Worm (Caenorhabditis elegans) whole organism, late embryonic: ENCODE results near the gene dpf-2.
A peak's percentile ranks its signal among the peaks of the same experiment; 100 is the strongest.

ENCODE experiments used
- ceh-22 ChIP-seq: sonication (generic microtip); optimal IDR thresholded peaks from 2 replicates; lab custom pipeline; 2017; ENCODE audit warnings: missing biosample characterization, missing genetic modification characterization
- pat-9 ChIP-seq: fragments of 200-800 bp; sonication (Bioruptor generic); optimal IDR thresholded peaks from 2 replicates; lab custom pipeline; 2018; ENCODE audit warnings: mild to moderate bottlenecking, missing genetic modification characterization, moderate library complexity, missing compliant biosample characterization
- sdc-2 ChIP-seq: sonication (generic microtip); optimal IDR thresholded peaks from 2 replicates; lab custom pipeline; 2016; ENCODE audit warnings: missing genotype, missing genetic modification characterization, missing compliant biosample characterization
- tbx-2 ChIP-seq: sonication (generic microtip); optimal IDR thresholded peaks from 2 replicates; lab custom pipeline; 2016; ENCODE audit warnings: missing genetic modification characterization, missing compliant biosample characterization

DNA sequence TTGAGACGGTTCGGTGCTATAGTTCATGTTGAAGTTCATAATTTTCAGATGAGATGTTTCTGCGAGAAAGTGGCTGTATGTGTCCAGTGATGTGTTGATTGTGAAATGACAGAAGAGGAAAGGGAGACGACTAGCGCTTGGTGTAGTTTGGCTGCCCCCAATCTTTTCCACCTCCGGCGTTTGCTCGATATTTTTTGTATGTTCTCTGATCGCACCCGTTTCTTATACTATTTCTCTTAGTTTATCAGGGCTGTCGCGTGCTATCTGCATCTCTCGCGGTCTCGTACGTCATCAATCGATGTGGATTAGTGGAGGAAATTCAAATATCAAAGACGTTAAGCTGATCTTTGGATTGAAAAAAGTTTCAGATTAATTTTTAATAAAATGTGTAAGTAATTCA, 20.9 kb upstream of the dpf-2 start, which contains the start of gene atf-4:
- no peak for TF ChIP-seq pat-9 (tag; lab: Kevin White, UChicago)
- TF ChIP-seq ceh-22 (tag; lab: Kevin White, UChicago) = no peak
- TF ChIP-seq tbx-2 (tag; lab: Kevin White, UChicago) = no peak
- peak; percentile 73 for TF ChIP-seq sdc-2 (tag; lab: Kevin White, UChicago)
